Worm (Caenorhabditis elegans) whole organism, mixed stage, embryonic: ENCODE data around the gene str-77.
A peak's percentile ranks its signal among the peaks of the same experiment; 100 is the strongest.

Source experiments
- M03D4.4 ChIP-seq: sonication (generic microtip); optimal IDR thresholded peaks from 2 replicates; lab custom pipeline; 2017; ENCODE audit warnings: mild to moderate bottlenecking, missing genetic modification characterization, missing compliant biosample characterization
- bed-3 ChIP-seq: fragments of 200-800 bp; sonication (Bioruptor generic); optimal IDR thresholded peaks from 3 replicates; lab custom pipeline; 2018; ENCODE audit warnings: mild to moderate bottlenecking, missing genetic modification characterization, moderate library complexity, missing compliant biosample characterization
- ceh-39 ChIP-seq: fragments of 150-350 bp; optimal IDR thresholded peaks from 2 replicates; lab custom pipeline; 2014; ENCODE audit warnings: missing biosample characterization, missing genetic modification characterization
- ceh-43 ChIP-seq: fragments of 200-800 bp; sonication (Bioruptor generic); optimal IDR thresholded peaks from 2 replicates; lab custom pipeline; 2018; ENCODE audit warnings: mild to moderate bottlenecking, missing genetic modification characterization, moderate library complexity, missing compliant biosample characterization
- ceh-83 ChIP-seq: fragments of 200-800 bp; sonication (Bioruptor generic); optimal IDR thresholded peaks from 2 replicates; lab custom pipeline; 2018; ENCODE audit warnings: mild to moderate bottlenecking, missing genetic modification characterization, missing compliant biosample characterization
- ces-1 ChIP-seq: fragments of 150-350 bp; optimal IDR thresholded peaks from 2 replicates; lab custom pipeline; 2014; ENCODE audit warnings: missing biosample characterization, missing genetic modification reagents, missing genetic modification characterization
- cnd-1 ChIP-seq: fragments of 200-800 bp; sonication (Bioruptor generic); optimal IDR thresholded peaks from 2 replicates; lab custom pipeline; 2018; ENCODE audit warnings: mild to moderate bottlenecking, missing genetic modification characterization, missing compliant biosample characterization
- drap-1 ChIP-seq: fragments of 200-800 bp; sonication (Bioruptor generic); optimal IDR thresholded peaks from 3 replicates; lab custom pipeline; 2018; ENCODE audit warnings: mild to moderate bottlenecking, missing genetic modification characterization, missing compliant biosample characterization
- elt-1 ChIP-seq: sonication (generic microtip); optimal IDR thresholded peaks from 2 replicates; lab custom pipeline; 2017; ENCODE audit warnings: missing genetic modification characterization, mild to moderate bottlenecking, missing compliant biosample characterization, antibody characterized with exemption, moderate library complexity, borderline replicate concordance; ENCODE audit not compliant: insufficient read depth
- elt-3 ChIP-seq: fragments of 150-350 bp; optimal IDR thresholded peaks from 2 replicates; lab custom pipeline; 2014; ENCODE audit warnings: missing biosample characterization, missing genetic modification characterization
- ham-2 ChIP-seq: fragments of 200-800 bp; sonication (Bioruptor generic); optimal IDR thresholded peaks from 2 replicates; lab custom pipeline; 2018; ENCODE audit warnings: mild to moderate bottlenecking, missing genetic modification characterization, missing compliant biosample characterization
- hlh-1 ChIP-seq: fragments of 150-350 bp; optimal IDR thresholded peaks from 2 replicates; lab custom pipeline; 2014; ENCODE audit warnings: missing biosample characterization, missing genetic modification reagents, missing genetic modification characterization
- lin-13 ChIP-seq: fragments of 150-350 bp; optimal IDR thresholded peaks from 2 replicates; lab custom pipeline; 2014; ENCODE audit warnings: missing biosample characterization, missing genetic modification characterization
- lin-32 ChIP-seq: fragments of 200-800 bp; sonication (Bioruptor generic); optimal IDR thresholded peaks from 2 replicates; lab custom pipeline; 2018; ENCODE audit warnings: mild to moderate bottlenecking, missing genetic modification characterization, missing compliant biosample characterization
- lsy-2 ChIP-seq: fragments of 150-350 bp; optimal IDR thresholded peaks from 2 replicates; lab custom pipeline; 2014; ENCODE audit warnings: missing biosample characterization, missing genetic modification characterization
- mep-1 ChIP-seq: fragments of 150-350 bp; optimal IDR thresholded peaks from 2 replicates; lab custom pipeline; 2017; ENCODE audit warnings: missing biosample characterization, missing genetic modification reagents, missing genetic modification characterization, inconsistent platforms
- mls-2 ChIP-seq: sonication (generic microtip); optimal IDR thresholded peaks from 2 replicates; lab custom pipeline; 2016; ENCODE audit warnings: mild to moderate bottlenecking, missing genetic modification characterization, moderate library complexity, missing compliant biosample characterization
- nhr-12 ChIP-seq: fragments of 150-350 bp; optimal IDR thresholded peaks from 2 replicates; lab custom pipeline; 2014; ENCODE audit warnings: missing biosample characterization, missing genetic modification characterization
- nhr-2 ChIP-seq: fragments of 150-350 bp; optimal IDR thresholded peaks from 2 replicates; lab custom pipeline; 2014; ENCODE audit warnings: missing biosample characterization, missing genetic modification characterization
- nhr-237 ChIP-seq: fragments of 150-350 bp; optimal IDR thresholded peaks from 2 replicates; lab custom pipeline; 2014; ENCODE audit warnings: missing biosample characterization, missing genetic modification characterization
- nhr-76 ChIP-seq: sonication (generic microtip); optimal IDR thresholded peaks from 2 replicates; lab custom pipeline; 2017; ENCODE audit warnings: missing biosample characterization, missing genetic modification characterization
- pha-4 ChIP-seq: fragments of 150-350 bp; optimal IDR thresholded peaks from 2 replicates; lab custom pipeline; 2018; ENCODE audit warnings: missing biosample characterization, missing genetic modification reagents, missing genetic modification characterization
- sem-2 ChIP-seq: fragments of 200-800 bp; sonication (Bioruptor generic); optimal IDR thresholded peaks from 2 replicates; lab custom pipeline; 2018; ENCODE audit warnings: mild to moderate bottlenecking, missing genetic modification characterization, missing compliant biosample characterization
- snpc-4 ChIP-seq: fragments of 150-350 bp; optimal IDR thresholded peaks from 2 replicates; lab custom pipeline; 2014; ENCODE audit warnings: missing biosample characterization, missing genetic modification characterization
- tbx-8 ChIP-seq: fragments of 200-800 bp; sonication (Bioruptor generic); optimal IDR thresholded peaks from 2 replicates; lab custom pipeline; 2018; ENCODE audit warnings: mild to moderate bottlenecking, missing genetic modification characterization, moderate library complexity, missing compliant biosample characterization
- unc-39 ChIP-seq: fragments of 150-350 bp; optimal IDR thresholded peaks from 2 replicates; lab custom pipeline; 2014; ENCODE audit warnings: missing biosample characterization, missing genetic modification characterization
- unc-62 ChIP-seq: fragments of 150-350 bp; optimal IDR thresholded peaks from 2 replicates; lab custom pipeline; 2014; ENCODE audit warnings: missing biosample characterization, missing genetic modification reagents, missing genetic modification characterization

str-77 gene

DNA sequence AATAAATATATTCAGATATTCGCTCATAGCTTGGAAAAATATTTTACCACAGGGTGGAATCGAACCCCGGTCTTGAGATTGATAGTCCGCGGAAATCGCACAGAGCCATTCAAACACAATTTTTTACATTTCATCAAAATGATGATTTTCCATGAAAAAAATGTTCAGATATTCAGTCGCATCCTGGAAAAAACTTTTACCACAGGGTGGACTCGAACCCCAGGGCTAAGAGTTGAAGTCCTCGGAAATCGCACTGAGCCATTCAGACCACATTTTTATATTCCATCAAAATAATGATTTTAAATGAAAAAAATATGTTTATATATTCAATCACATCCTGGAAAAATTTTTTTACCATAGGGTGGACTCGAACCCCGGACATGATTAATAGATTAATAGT lies 3.8 kb downstream of the str-77 start:
- TF ChIP-seq nhr-2 (tag; lab: Kevin White, UChicago) (no peak), unc-62 (GFP tag; lab: Kevin White, UChicago) (no peak)
- TF ChIP-seq, all 35 proteins: peak for 0

DNA sequence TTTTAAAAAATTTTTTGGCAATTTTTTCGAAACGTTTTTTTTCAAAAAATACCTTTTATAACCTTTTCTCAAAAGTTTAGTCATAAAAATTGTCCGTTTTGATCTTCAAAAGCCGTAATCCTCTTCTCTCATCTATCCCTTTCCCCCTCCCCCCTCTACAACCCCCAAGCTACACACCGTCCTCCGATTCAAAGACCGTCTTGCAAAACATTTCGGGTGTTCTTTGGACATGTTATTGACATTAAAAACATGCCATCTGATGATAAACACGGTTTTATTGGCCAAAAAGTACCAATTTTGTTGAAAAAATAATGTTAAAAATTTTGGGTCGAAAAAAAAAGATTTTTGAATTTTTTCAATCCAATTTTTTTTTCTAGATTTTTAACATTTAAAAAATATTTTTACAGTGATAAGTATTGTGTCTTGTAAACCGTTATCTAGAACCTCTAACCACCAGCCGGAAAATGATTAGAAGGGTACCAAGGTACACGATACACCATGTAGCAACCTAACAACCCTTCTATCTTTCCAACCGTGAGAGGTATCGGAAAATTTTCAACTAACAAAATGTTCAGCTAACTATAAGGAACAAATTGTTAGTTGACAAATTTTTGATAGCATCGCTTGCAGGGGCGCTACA lies 4.5 kb downstream of the str-77 start:
- TF ChIP-seq nhr-76 (tag; lab: Kevin White, UChicago) = no peak
- TF ChIP-seq unc-39 (tag; lab: Kevin White, UChicago) = no peak
- no peak for TF ChIP-seq mls-2 (tag; lab: Kevin White, UChicago)
- TF ChIP-seq nhr-237 (tag; lab: Kevin White, UChicago) = no peak
- TF ChIP-seq ceh-39 (tag; lab: Kevin White, UChicago) = no peak
- TF ChIP-seq cnd-1 (tag; lab: Kevin White, UChicago) = no peak
- TF ChIP-seq pha-4 = no peak
- TF ChIP-seq unc-62 (GFP tag; lab: Kevin White, UChicago) = no peak
- no peak for TF ChIP-seq elt-1
- TF ChIP-seq bed-3 (GFP tag; lab: Kevin White, UChicago) = no peak
- TF ChIP-seq hlh-1 (tag; lab: Kevin White, UChicago) = no peak
- TF ChIP-seq tbx-8 (GFP tag; lab: Kevin White, UChicago) = no peak
- no peak for TF ChIP-seq lsy-2 (tag; lab: Kevin White, UChicago)
- no peak for TF ChIP-seq sem-2 (GFP tag; lab: Kevin White, UChicago)
- TF ChIP-seq elt-3 (tag; lab: Kevin White, UChicago) = no peak
- TF ChIP-seq nhr-12 (tag; lab: Kevin White, UChicago) = no peak

DNA sequence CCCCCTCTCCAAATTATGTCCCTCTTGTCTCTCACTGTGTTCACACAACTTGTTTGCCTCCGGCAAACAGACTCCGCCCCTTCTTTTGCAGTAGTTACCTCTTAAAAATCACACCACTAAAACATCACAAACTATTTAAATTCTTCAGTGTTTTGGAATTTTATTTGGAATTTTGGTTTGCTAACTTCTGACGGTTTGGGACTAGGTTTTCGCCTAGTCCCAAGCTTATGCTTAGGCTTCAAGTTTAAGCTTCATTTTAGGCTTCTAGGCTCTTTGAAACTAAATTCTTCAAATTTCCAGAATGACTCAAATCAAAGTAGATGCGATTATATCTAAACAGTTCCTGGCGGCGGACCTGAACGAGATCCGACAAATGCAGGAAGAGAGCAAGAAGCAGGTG lies 6.0 kb downstream of the str-77 start, which contains the start of gene fat-5:
fat-5 (plus strand) TSS at position 301 of the 400 bp plus-strand sequence.
- TF ChIP-seq drap-1 (GFP tag; lab: Kevin White, UChicago) (no peak), nhr-12 (tag; lab: Kevin White, UChicago) (no peak)

ce11 chrV:17728336-17728735 lies 9.6 kb downstream of the str-77 start:
- TF ChIP-seq ham-2 (GFP tag; lab: Kevin White, UChicago) (peak; percentile 48), sem-2 (GFP tag; lab: Kevin White, UChicago) (no peak)

DNA sequence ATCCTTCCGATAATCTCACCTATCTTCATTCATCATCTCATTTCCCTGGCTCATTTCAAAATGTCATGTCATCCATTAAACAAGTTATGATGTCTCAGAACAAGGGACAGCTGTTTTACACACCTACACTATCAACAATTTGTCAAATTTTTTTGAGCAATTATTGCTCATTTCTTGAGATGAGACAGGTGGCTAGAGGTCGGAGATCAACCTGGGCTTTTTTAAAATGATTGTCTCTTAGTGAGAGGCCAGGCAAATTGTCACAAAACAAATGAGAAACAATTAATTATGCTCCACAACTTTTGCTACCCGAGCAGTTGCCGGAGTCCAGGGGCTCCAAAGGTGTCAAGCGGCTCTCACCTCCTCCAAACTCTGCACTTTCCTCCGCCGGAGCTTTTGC lies 10.0 kb downstream of the str-77 start:
- TF ChIP-seq hlh-1 (tag; lab: Kevin White, UChicago) (peak; percentile 81), unc-62 (GFP tag; lab: Kevin White, UChicago) (peak; percentile 81), sem-2 (GFP tag; lab: Kevin White, UChicago) (no peak)

DNA sequence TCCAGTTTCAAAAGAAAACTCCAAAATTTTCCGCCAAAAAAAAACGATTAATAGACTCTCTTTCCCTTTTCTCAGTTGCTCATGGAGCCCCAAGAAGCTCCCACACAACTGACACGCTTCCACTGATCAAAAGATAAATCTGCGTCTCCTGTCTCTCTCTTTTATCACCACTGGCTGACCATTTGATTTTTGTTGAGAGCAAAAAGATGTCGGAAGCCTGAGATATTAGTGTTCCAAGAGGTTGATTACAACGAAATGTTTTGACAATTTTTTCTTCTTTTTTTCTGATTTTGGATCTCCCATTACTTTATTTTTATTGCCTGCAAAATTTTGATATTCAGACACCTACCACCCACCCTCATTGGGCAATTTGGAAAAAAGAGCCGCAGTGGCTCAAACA lies 13.8 kb downstream of the str-77 start, which contains the start of gene twk-42:
twk-42 (minus strand) TSS at position 101 of the 400 bp plus-strand sequence.
- TF ChIP-seq elt-3 (tag; lab: Kevin White, UChicago) = no peak
- peak; percentile 26 for TF ChIP-seq hlh-1 (tag; lab: Kevin White, UChicago)
- TF ChIP-seq, all 35 proteins: peak for 1

DNA sequence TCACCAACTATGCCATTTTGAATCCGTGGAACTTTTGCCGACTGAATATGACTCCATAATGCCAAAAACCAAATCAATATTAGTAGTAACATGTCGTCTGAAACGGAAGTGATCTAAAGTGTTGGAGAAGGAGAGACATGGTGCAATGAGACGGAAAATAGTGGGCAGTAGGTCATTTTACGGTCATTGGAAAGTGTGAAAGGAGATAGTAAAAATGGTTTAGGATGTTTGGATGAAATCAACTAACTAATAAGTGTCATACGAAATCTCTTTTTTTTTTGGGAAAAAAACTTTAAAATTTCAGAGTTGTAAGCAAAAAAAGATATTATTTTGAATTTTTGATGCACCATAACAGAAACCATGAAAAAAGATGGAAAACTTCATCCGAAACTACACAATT lies 21.1 kb downstream of the str-77 start, which contains the start of gene cutl-4:
cutl-4 (minus strand) TSS at position 101 of the 400 bp plus-strand sequence.
- no peak for TF ChIP-seq elt-1
- TF ChIP-seq ceh-83 (GFP tag; lab: Kevin White, UChicago) = no peak
- no peak for TF ChIP-seq ham-2 (GFP tag; lab: Kevin White, UChicago)
- no peak for TF ChIP-seq lsy-2 (tag; lab: Kevin White, UChicago)
- TF ChIP-seq mep-1 (tag; lab: Kevin White, UChicago) = no peak
- TF ChIP-seq hlh-1 (tag; lab: Kevin White, UChicago) = no peak
- no peak for TF ChIP-seq sem-2 (GFP tag; lab: Kevin White, UChicago)
- TF ChIP-seq ces-1 (GFP tag; lab: Kevin White, UChicago) = no peak
- TF ChIP-seq unc-39 (tag; lab: Kevin White, UChicago) = no peak
- no peak for TF ChIP-seq ceh-39 (tag; lab: Kevin White, UChicago)
- no peak for TF ChIP-seq cnd-1 (tag; lab: Kevin White, UChicago)
- no peak for TF ChIP-seq lin-13 (tag; lab: Kevin White, UChicago)
- no peak for TF ChIP-seq mls-2 (tag; lab: Kevin White, UChicago)
- TF ChIP-seq nhr-2 (tag; lab: Kevin White, UChicago) = no peak
- no peak for TF ChIP-seq M03D4.4 (tag; lab: Kevin White, UChicago)
- no peak for TF ChIP-seq ceh-43 (GFP tag; lab: Kevin White, UChicago)
- TF ChIP-seq snpc-4 (tag; lab: Kevin White, UChicago) = no peak
- TF ChIP-seq lin-32 (GFP tag; lab: Kevin White, UChicago) = no peak
- no peak for TF ChIP-seq pha-4
- TF ChIP-seq, all 35 proteins: peak for 0
